Worm (Caenorhabditis elegans): Measurements from ENCODE around the gene rcq-5.

DNA sequence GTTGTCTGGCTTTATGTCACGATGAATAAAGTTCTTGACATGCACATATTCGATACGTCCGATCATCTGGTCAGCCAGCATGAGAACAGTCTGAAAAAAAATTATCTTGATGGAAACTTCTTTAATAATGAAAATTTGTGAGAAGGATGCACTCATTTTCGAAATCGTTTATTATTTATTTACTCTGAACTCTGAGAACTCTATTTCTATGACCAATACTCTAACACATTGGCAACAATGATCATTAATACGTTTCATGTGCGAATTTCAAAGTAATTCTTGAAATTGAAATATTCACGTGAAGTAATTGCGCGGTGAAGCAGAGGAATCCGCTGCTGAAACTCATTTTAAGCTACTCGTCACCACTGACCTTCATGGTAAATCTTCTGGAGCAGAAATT lies 27.9 kb upstream of the rcq-5 start:
- TF ChIP-seq ZK337.2 (GFP tag; IDR thresholded peaks at IDR 0.05), result no peak
- TF ChIP-seq nhr-11 (tag; optimal IDR thresholded peaks at IDR 0.05), result no peak
- TF ChIP-seq dve-1 (tag; optimal IDR thresholded peaks at IDR 0.05; ENCODE audit: insufficient read depth), result no peak
- TF ChIP-seq ztf-11 (tag; optimal IDR thresholded peaks at IDR 0.05), result no peak
- no peak for TF ChIP-seq ceh-44 (GFP tag; IDR thresholded peaks at IDR 0.05)
- no peak for TF ChIP-seq nhr-76 (tag; optimal IDR thresholded peaks at IDR 0.05)
- no peak for TF ChIP-seq ceh-82 (tag; optimal IDR thresholded peaks at IDR 0.05)
- no peak for TF ChIP-seq lin-15B (tag; optimal IDR thresholded peaks at IDR 0.05)
- no peak for TF ChIP-seq F10B5.3 (tag; optimal IDR thresholded peaks at IDR 0.05)

Data from whole organism, L4 larva.